Fruit fly (Drosophila melanogaster) whole organism, pupa: ENCODE data around the gene GATAd.
A peak's percentile ranks its signal among the peaks of the same experiment; 100 is the strongest.

ENCODE experiments used
- CG10348 ChIP-seq: fragments of 200-800 bp; sonication (Bioruptor generic); IDR thresholded peaks from 2 replicates; pipeline ENCODE4 v1.3.6; 2022; ENCODE audit warnings: missing biosample characterization, missing genetic modification characterization
- CG12605 ChIP-seq: fragments of 200-800 bp; sonication (Bioruptor generic); IDR thresholded peaks from 2 replicates; pipeline ENCODE4 v1.3.6; 2022; ENCODE audit warnings: missing biosample characterization, missing genetic modification characterization
- CG13204 ChIP-seq: fragments of 200-800 bp; sonication (Bioruptor generic); optimal IDR thresholded peaks from 2 replicates; lab custom pipeline; 2018; ENCODE audit warnings: missing biosample characterization, mild to moderate bottlenecking, missing genetic modification characterization, moderate library complexity
- CG14655 ChIP-seq: fragments of 200-800 bp; sonication (Bioruptor generic); optimal IDR thresholded peaks from 3 replicates; lab custom pipeline; 2017; ENCODE audit warnings: mild to moderate bottlenecking, missing biosample characterization, missing genetic modification reagents, missing genetic modification characterization
- CG15710 ChIP-seq: fragments of 200-800 bp; sonication (Bioruptor generic); optimal IDR thresholded peaks from 2 replicates; lab custom pipeline; 2018; ENCODE audit warnings: missing biosample characterization, mild to moderate bottlenecking, missing genetic modification characterization, moderate library complexity
- CG17806 ChIP-seq: fragments of 200-800 bp; sonication (Bioruptor generic); optimal IDR thresholded peaks from 2 replicates; lab custom pipeline; 2018; ENCODE audit warnings: missing biosample characterization, mild to moderate bottlenecking, missing genetic modification characterization, moderate library complexity
- CG32121 ChIP-seq: fragments of 200-800 bp; sonication (Bioruptor generic); IDR thresholded peaks from 2 replicates; pipeline ENCODE4 v1.3.6; 2022; ENCODE audit warnings: missing biosample characterization, missing genetic modification characterization
- CG34367 ChIP-seq: fragments of 200-800 bp; sonication (Bioruptor generic); optimal IDR thresholded peaks from 2 replicates; lab custom pipeline; 2018; ENCODE audit warnings: missing biosample characterization, mild to moderate bottlenecking, missing genetic modification characterization
- CG4496 ChIP-seq: fragments of 200-800 bp; sonication (Bioruptor generic); IDR thresholded peaks from 3 replicates; pipeline ENCODE4 v1.3.6; 2022; ENCODE audit warnings: missing biosample characterization, missing genetic modification characterization
- CG8159 ChIP-seq: fragments of 200-800 bp; sonication (Bioruptor generic); optimal IDR thresholded peaks from 3 replicates; lab custom pipeline; 2018; ENCODE audit warnings: missing biosample characterization, mild to moderate bottlenecking, missing genetic modification characterization, moderate library complexity
- CG8301 ChIP-seq: fragments of 200-800 bp; sonication (Bioruptor generic); optimal IDR thresholded peaks from 2 replicates; lab custom pipeline; 2018; ENCODE audit warnings: missing biosample characterization, mild to moderate bottlenecking, missing genetic modification characterization
- CG9948 ChIP-seq: fragments of 200-800 bp; sonication (Bioruptor generic); optimal IDR thresholded peaks from 2 replicates; lab custom pipeline; 2018; ENCODE audit warnings: missing biosample characterization, mild to moderate bottlenecking, missing genetic modification characterization, moderate library complexity
- D1 ChIP-seq: fragments of 200-800 bp; sonication (Bioruptor generic); optimal IDR thresholded peaks from 2 replicates; lab custom pipeline; 2018; ENCODE audit warnings: missing biosample characterization, mild to moderate bottlenecking, missing genetic modification characterization, moderate library complexity
- EcR ChIP-seq: fragments of 200-800 bp; sonication (Bioruptor generic); optimal IDR thresholded peaks from 3 replicates; lab custom pipeline; 2019; ENCODE audit warnings: missing biosample characterization, missing genetic modification characterization, mild to moderate bottlenecking, moderate library complexity, missing genetic modification reagents
- Ets98B ChIP-seq: fragments of 200-800 bp; sonication (Bioruptor generic); IDR thresholded peaks from 2 replicates; pipeline ENCODE4 v1.3.6; 2022; ENCODE audit warnings: missing biosample characterization, missing genetic modification characterization
- Pif1A ChIP-seq: fragments of 200-800 bp; sonication (Bioruptor generic); optimal IDR thresholded peaks from 3 replicates; lab custom pipeline; 2016; ENCODE audit warnings: missing biosample characterization, missing genetic modification characterization
- Pif1B ChIP-seq: fragments of 200-800 bp; sonication (Bioruptor generic); optimal IDR thresholded peaks from 3 replicates; lab custom pipeline; 2016; ENCODE audit warnings: missing biosample characterization, missing genetic modification characterization
- Snoo ChIP-seq: fragments of 200-800 bp; sonication (Bioruptor generic); optimal IDR thresholded peaks from 3 replicates; lab custom pipeline; 2017; ENCODE audit warnings: missing biosample characterization, mild to moderate bottlenecking, missing genetic modification characterization, inconsistent platforms
- fd96Ca ChIP-seq: fragments of 200-800 bp; sonication (Bioruptor generic); IDR thresholded peaks from 3 replicates; pipeline ENCODE4 v1.3.6; 2022; ENCODE audit warnings: missing biosample characterization, missing genetic modification characterization
- gl ChIP-seq: fragments of 200-800 bp; sonication (Bioruptor generic); optimal IDR thresholded peaks from 2 replicates; lab custom pipeline; 2018; ENCODE audit warnings: missing biosample characterization, mild to moderate bottlenecking, missing genetic modification characterization
- rn ChIP-seq: fragments of 200-800 bp; sonication (Bioruptor generic); IDR thresholded peaks from 2 replicates; pipeline ENCODE4 v1.3.6; 2022; ENCODE audit warnings: missing biosample characterization, missing genetic modification characterization

The GATAd gene

DNA sequence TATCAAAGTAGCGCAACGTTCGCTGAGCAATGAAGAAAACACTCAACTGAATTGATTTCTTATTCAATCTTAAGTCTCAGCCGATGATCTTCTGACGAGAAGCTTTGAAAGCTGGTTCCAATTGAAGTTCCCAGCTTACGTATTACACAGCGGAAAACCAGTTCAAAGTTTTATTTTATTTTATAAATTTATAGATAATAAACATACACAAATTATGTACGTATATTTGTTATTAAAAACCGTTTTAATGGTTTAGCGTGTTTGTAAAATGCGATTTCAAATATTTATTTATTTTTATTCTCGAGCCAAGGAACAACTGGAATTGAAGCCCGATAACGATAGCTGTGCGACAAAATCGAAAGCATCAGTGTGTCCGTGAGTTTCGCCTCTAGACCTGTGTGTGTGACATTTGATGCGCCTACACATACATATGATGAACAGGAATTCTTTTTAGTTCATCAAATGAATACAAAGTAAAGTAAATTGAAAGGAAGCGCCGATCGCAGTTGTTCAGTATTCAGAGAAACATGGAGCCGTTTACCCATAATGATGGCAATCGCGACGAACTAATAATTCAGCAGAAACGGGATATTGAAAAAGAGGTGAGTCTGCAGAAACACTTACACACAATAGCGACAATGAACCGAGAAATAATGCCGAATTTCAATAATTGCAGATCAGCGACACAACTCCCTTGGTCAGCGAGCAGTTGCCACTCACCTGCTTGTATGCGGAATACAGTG, 26.8 kb upstream of the GATAd start, which contains the start of the genes CG5390 and CG4968:
CG5390 (minus strand) TSS at position 77 of the 743 bp plus-strand sequence.
CG4968 (plus strand) TSS at position 405 of the 743 bp plus-strand sequence.
- peak; percentile 81; the same call in 1 of the 2 replicates for TF ChIP-seq Ets98B (GFP tag; lab: Robert Waterston, UW)
- TF ChIP-seq rn (GFP tag; lab: Robert Waterston, UW): peak; percentile 55; the same call in 1 of the 2 replicates
- no peak for TF ChIP-seq CG8159 (tag; lab: Kevin White, UChicago)
- TF ChIP-seq CG8301: peak; percentile 70
- TF ChIP-seq D1 (tag; lab: Kevin White, UChicago): no peak
- peak; percentile 78; the same call in 2 of the 3 replicates for TF ChIP-seq CG4496 (GFP tag; lab: Robert Waterston, UW)
- TF ChIP-seq CG34367: peak; percentile 69
- peak; percentile 29 for TF ChIP-seq gl (tag; lab: Kevin White, UChicago)
- peak; percentile 67 for TF ChIP-seq CG9948 (tag; lab: Kevin White, UChicago)
- TF ChIP-seq Pif1A: no peak
- TF ChIP-seq CG13204 (GFP tag; lab: Kevin White, UChicago): no peak
- TF ChIP-seq CG12605 (GFP tag; lab: Robert Waterston, UW): no peak; the same call in none of the 2 replicates
- peak; percentile 81 for TF ChIP-seq CG15710 (tag; lab: Kevin White, UChicago)
- TF ChIP-seq Pif1B (GFP tag; lab: Kevin White, UChicago): peak; percentile 71
- TF ChIP-seq CG17806: peak; percentile 79
- TF ChIP-seq CG32121 (GFP tag; lab: Robert Waterston, UW): peak; percentile 87
- TF ChIP-seq CG10348 (GFP tag; lab: Robert Waterston, UW): no peak
- peak; percentile 2 for TF ChIP-seq EcR (GFP tag; lab: Kevin White, UChicago)
- peak; percentile 68 for TF ChIP-seq Snoo

DNA sequence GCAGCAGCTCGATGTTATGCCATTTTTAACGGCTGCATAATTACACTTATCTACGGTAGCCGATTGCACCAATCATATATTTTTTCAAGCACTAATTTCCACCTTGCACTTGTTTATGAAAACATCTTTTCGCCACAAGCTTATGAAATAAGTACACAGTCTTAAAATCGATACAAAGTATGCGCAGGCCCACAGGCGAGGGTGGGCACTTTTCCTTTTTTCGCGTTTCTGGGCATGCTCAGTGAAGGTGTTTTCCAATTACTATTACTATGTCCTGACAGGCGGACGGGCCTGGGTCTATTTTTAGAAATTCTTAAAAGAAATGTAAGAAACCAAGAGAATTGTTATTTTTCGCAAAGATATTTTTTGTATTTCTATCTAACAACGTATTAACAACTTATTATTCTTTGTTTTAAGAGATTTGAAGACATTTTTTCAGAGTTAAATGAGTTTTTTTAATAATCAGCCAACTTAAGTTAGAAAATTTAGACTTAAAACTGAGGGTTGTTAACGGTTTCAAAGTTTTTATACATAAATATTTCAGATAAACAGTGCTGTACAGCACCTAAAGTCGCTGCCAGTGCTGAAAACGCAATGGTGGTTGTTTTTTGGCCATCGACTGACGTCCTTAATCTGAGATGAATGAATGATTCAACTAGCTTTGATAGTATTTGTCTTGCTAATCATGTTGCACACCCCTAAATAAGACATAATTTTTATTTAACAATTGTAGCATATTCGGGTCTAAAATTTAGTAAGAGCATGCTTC, 22.7 kb upstream of the GATAd start, which contains the start of gene Cdk5alpha:
Cdk5alpha (minus strand) TSS at position 343 of the 769 bp plus-strand sequence.
- TF ChIP-seq CG34367: no peak
- TF ChIP-seq D1 (tag; lab: Kevin White, UChicago): no peak
- TF ChIP-seq CG15710 (tag; lab: Kevin White, UChicago): no peak
- no peak for TF ChIP-seq CG12605 (GFP tag; lab: Robert Waterston, UW)
- no peak for TF ChIP-seq gl (tag; lab: Kevin White, UChicago)
- TF ChIP-seq fd96Ca (GFP tag; lab: Robert Waterston, UW): no peak

DNA sequence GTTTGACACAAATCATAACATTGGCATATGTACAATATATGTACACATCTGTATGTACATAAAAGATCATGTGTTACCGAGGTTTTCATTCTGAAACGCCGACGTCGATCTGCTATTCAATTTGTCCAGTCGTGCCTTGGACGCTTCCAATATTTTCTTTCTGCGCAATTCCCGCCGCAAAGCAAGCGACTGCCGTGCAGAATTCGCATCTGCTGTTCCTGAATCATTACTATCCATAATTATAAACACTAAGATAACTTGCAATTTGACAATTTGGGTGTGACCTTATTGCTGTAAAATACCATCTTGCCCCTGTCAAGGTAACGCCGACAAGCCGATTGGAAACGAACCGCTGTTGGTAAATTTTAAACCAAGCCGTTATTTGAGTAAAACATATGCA, 21.7 kb upstream of the GATAd start:
- TF ChIP-seq CG17806: no peak
- TF ChIP-seq EcR (GFP tag; lab: Kevin White, UChicago): no peak
- TF ChIP-seq fd96Ca (GFP tag; lab: Robert Waterston, UW): no peak
- TF ChIP-seq gl (tag; lab: Kevin White, UChicago): no peak
- TF ChIP-seq D1 (tag; lab: Kevin White, UChicago): no peak
- TF ChIP-seq CG32121 (GFP tag; lab: Robert Waterston, UW): no peak

DNA sequence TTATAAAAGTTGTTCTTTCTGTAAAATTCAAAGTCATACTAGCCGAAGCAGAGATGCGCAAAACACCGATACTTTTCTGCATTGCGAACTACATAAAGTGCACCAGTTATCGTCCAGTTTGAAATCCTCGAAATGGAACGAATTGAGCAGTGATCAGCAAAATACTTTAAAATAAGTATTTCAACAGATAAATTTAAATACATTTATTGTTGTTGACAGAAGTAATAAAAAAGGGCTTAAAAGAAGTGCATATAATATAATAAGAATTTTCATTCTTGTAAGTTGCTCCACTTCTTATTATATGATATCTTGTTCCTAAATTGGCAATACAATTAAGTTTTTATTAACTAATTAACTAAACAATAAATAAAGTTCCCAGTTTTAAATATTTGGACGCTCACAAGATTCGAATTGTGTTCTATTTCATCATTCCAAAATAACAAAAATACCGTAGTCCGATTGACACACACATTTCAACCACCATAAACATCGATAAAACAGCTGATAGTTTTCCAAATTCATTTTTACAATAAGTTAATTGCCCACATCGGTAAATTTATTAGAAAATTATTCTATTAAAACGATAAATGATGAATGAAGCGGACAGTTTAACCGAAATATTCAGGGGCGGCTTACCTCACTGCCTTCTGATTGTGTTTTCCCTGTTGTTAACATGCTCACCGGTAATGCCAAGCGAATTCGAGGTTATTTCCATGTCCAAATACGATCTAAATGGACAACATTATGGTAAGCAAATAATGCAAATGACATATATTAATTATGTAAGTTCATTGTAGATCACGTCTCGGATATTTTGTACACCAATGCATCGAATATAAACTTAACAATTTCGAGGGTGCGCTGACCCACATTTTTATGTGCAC, 19.0 kb upstream of the GATAd start, which contains the start of the genes Usp14 and CG4972:
Usp14 (minus strand) TSS at position 70 of the 884 bp plus-strand sequence.
CG4972 (plus strand) TSS at position 466 of the 884 bp plus-strand sequence.
- TF ChIP-seq CG15710 (tag; lab: Kevin White, UChicago) (peak; percentile 24), EcR (GFP tag; lab: Kevin White, UChicago) (peak; percentile 27), CG8301 (no peak)
- TF ChIP-seq, all 21 proteins: peak for 2

DNA sequence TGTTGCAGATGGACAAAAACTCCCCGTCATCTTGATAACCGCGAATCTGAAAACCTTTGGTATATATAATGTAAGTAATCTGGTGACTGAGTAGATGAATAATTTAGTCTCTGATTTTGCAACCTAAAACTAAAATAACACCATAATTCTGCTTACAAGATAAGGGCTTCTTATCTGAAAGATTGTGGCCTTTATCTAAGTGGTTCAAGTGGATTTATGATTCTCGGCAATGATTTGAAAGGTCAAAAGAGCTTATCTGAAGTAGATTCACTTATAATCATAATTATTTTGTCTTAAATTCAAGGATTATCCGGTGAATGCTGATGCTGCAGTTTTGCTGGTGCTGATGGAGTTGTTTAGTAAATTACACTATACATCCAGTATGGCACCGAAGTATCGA, 17.6 kb upstream of the GATAd start:
- TF ChIP-seq fd96Ca (GFP tag; lab: Robert Waterston, UW) (no peak), CG15710 (tag; lab: Kevin White, UChicago) (no peak), Pif1A (no peak), CG8159 (tag; lab: Kevin White, UChicago) (no peak)

DNA sequence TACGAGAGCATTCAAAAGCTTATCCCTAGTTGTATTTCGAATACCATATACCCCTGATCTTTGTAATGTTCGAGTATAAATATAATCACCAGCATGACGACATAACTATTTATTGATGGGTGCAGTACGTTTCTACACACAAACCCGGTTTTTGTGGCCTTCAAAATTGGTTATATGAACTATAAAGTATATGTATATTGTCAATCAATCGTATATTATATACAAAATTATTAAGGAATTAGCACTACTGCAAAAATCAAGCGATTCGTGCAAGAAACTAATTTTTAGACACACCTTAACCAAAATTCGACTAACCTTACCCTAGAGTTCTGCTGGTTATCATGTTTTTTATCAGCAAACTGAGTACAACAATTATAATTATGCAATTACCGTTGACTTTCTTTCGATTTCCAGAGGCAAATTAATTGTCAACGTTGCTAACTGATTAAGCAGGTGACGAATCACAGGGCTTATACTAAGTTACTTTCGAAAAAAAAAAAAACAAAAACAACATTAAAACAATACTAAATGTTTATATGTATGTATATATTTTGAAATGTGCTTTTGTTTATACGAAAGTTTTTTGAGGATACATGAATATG, 13.3 kb upstream of the GATAd start:
- no peak for TF ChIP-seq EcR (GFP tag; lab: Kevin White, UChicago)
- TF ChIP-seq gl (tag; lab: Kevin White, UChicago): no peak
- TF ChIP-seq CG34367: no peak
- TF ChIP-seq CG17806: no peak
- TF ChIP-seq CG14655 (GFP tag; lab: Kevin White, UChicago): no peak
- no peak for TF ChIP-seq CG13204 (GFP tag; lab: Kevin White, UChicago)
- TF ChIP-seq CG8159 (tag; lab: Kevin White, UChicago): no peak
- no peak for TF ChIP-seq CG8301
- no peak for TF ChIP-seq CG12605 (GFP tag; lab: Robert Waterston, UW)
- TF ChIP-seq Snoo: no peak
- no peak for TF ChIP-seq Pif1A
- no peak for TF ChIP-seq rn (GFP tag; lab: Robert Waterston, UW)
- TF ChIP-seq D1 (tag; lab: Kevin White, UChicago): no peak
- no peak for TF ChIP-seq CG15710 (tag; lab: Kevin White, UChicago)
- no peak for TF ChIP-seq Pif1B (GFP tag; lab: Kevin White, UChicago)
- TF ChIP-seq, all 21 proteins: peak for 0
